Worm (Caenorhabditis elegans): ENCODE measurements around the gene otpl-7.

DNA sequence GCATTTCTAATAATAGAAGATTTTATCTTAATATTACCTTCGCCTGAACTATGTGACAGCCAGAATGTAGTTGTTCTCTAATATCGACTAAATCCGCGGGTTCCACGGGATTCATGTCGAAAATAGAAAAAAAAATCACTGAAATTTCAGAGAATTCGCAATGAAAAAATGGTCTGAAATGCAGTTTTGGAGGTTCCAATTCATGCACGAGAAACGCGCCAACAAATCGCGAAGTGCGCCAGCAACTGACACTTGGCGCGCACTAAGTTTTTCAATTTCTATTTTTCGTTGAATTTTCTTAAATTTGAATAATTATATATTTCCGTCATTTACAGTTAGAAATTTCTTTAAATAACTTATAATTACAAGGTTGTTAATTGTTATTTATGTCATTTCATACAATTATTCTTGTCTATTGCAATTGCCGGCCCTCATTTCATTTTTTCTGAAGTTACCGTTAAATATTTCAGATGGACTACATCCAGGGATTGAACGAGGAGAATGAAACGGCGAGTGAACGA lies 48.6 kb downstream of the otpl-7 start, which contains the start of the genes F25G6.9 and symk-1:
- TF ChIP-seq sptf-1 (tag; optimal IDR thresholded peaks at IDR 0.05), result no peak
- no peak for TF ChIP-seq elt-1 (tag; optimal IDR thresholded peaks at IDR 0.05; ENCODE audit: borderline replicate concordance, insufficient read depth)
- no peak for TF ChIP-seq ztf-11 (tag; optimal IDR thresholded peaks at IDR 0.05)
- no peak for TF ChIP-seq unc-62 (GFP tag; optimal IDR thresholded peaks at IDR 0.05)
- TF ChIP-seq snpc-4 (tag; optimal IDR thresholded peaks at IDR 0.05), result no peak
- TF ChIP-seq nhr-28 (tag; optimal IDR thresholded peaks at IDR 0.05), result no peak
- no peak for TF ChIP-seq lin-32 (GFP tag; optimal IDR thresholded peaks at IDR 0.05)
- no peak for TF ChIP-seq blmp-1 (tag; optimal IDR thresholded peaks at IDR 0.05)
- no peak for TF ChIP-seq bed-3 (GFP tag; optimal IDR thresholded peaks at IDR 0.05)

Measured in whole organism, mixed stage, embryonic.